Fruit fly (Drosophila melanogaster): ENCODE data around the gene CG11035.

Gene CG11035

DNA sequence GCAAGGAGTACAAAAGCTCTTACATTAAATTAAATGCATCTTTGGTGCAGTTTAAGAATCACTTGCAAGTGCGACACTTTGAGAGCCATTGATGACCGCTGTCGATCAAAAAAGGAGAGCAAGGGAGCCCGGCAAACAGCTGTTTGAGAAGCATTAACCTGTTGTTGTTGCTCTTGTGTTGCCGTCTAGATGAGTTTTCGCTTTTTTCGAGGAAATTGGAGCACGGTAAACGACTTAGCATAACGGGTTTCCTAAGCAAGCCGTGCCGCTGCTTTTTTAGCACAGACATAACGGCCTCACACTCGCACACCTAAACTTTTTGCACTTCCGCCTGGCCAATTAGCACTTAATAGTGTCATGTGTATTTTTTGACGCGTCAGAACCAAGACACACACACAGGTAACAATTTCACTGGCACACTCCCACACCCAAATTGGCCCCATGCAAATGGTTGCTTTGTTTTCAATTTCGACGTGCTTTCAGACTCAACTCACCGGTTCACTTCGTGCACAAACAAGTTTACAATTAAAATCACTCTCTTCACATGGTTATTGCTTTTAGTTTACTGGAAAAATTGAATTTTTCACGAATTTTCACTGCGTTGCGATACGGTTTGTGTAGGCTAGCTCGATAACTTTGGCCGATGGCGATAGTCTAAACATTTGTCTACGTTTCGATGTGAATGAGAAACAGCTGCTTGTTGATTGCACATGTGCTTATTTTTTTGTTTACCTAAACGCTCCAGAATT, 2.5 kb downstream of the CG11035 start, which contains the start of the genes CG10903 and CG2747 (continued):
- TF ChIP-seq Dip2 (GFP tag; IDR thresholded peaks at IDR 0.05) (no peak), GATAe (GFP tag; conservative IDR thresholded peaks at IDR 0.05) (no peak), CG6254 (GFP tag; optimal IDR thresholded peaks at IDR 0.05) (no peak), Mad (GFP tag; optimal IDR thresholded peaks at IDR 0.05) (no peak), CG32532 (GFP tag; IDR thresholded peaks at IDR 0.05) (no peak), lilli (GFP tag; optimal IDR thresholded peaks at IDR 0.05) (no peak), mam (GFP tag; optimal IDR thresholded peaks at IDR 0.05) (no peak), ac (GFP tag; optimal IDR thresholded peaks at IDR 0.05) (no peak), Atf-2 (GFP tag; optimal IDR thresholded peaks at IDR 0.05) (no peak), CG14667 (GFP tag; IDR thresholded peaks at IDR 0.05) (no peak), gfzf (GFP tag; optimal IDR thresholded peaks at IDR 0.05) (no peak), CG10147 (GFP tag; optimal IDR thresholded peaks at IDR 0.05) (peak; percentile 50), cas (GFP tag; IDR thresholded peaks at IDR 0.05) (no peak), CrebB (tag; optimal IDR thresholded peaks at IDR 0.05) (no peak), org-1 (GFP tag; optimal IDR thresholded peaks at IDR 0.05) (no peak), CG17612 (GFP tag; IDR thresholded peaks at IDR 0.05) (no peak), bcd (GFP tag; optimal IDR thresholded peaks at IDR 0.05) (no peak), Neu2 (GFP tag; optimal IDR thresholded peaks at IDR 0.05; ENCODE audit: borderline replicate concordance) (no peak), btn (GFP tag; optimal IDR thresholded peaks at IDR 0.05) (no peak), lab (GFP tag; optimal IDR thresholded peaks at IDR 0.05) (no peak), ap (GFP tag; IDR thresholded peaks at IDR 0.05) (no peak), exex (tag; optimal IDR thresholded peaks at IDR 0.05) (peak; percentile 39), onecut (GFP tag; IDR thresholded peaks at IDR 0.05) (no peak; the same call in 1 of the 2 replicates), CG12942 (GFP tag; optimal IDR thresholded peaks at IDR 0.05) (no peak), CG7839 (tag; optimal IDR thresholded peaks at IDR 0.05) (no peak), CG5245 (GFP tag; optimal IDR thresholded peaks at IDR 0.05) (no peak), CG10431 (GFP tag; optimal IDR thresholded peaks at IDR 0.05) (no peak), Dfd (GFP tag; optimal IDR thresholded peaks at IDR 0.05) (no peak), Xbp1 (GFP tag; optimal IDR thresholded peaks at IDR 0.05) (no peak), wor (GFP tag; IDR thresholded peaks at IDR 0.05) (no peak), C15 (GFP tag; IDR thresholded peaks at IDR 0.05) (no peak), CG12744 (GFP tag; optimal IDR thresholded peaks at IDR 0.05) (no peak), ase (GFP tag; IDR thresholded peaks at IDR 0.05) (no peak), dmrt99B (tag; optimal IDR thresholded peaks at IDR 0.05) (no peak), Hr78 (GFP tag; optimal IDR thresholded peaks at IDR 0.05) (no peak), CG33557 (GFP tag; optimal IDR thresholded peaks at IDR 0.05) (no peak), luna (GFP tag; optimal IDR thresholded peaks at IDR 0.05) (no peak), Mrtf (GFP tag; IDR thresholded peaks at IDR 0.05) (no peak), eyg (GFP tag; optimal IDR thresholded peaks at IDR 0.05) (no peak), CG2889 (GFP tag; IDR thresholded peaks at IDR 0.05) (no peak), toy (GFP tag; IDR thresholded peaks at IDR 0.05) (no peak), CG12071 (GFP tag; optimal IDR thresholded peaks at IDR 0.05) (no peak), nmo (GFP tag; optimal IDR thresholded peaks at IDR 0.05) (peak; percentile 24), dimm (GFP tag; IDR thresholded peaks at IDR 0.05) (no peak), sr (GFP tag; IDR thresholded peaks at IDR 0.05) (no peak), cwo (GFP tag; optimal IDR thresholded peaks at IDR 0.05) (no peak), CG6813 (GFP tag; optimal IDR thresholded peaks at IDR 0.05) (no peak), CG18619 (GFP tag; optimal IDR thresholded peaks at IDR 0.05) (no peak), grau (tag; optimal IDR thresholded peaks at IDR 0.05) (peak; percentile 9), ab (GFP tag; optimal IDR thresholded peaks at IDR 0.05) (no peak), zfh1 (GFP tag; IDR thresholded peaks at IDR 0.05) (no peak)
